Fruit fly (Drosophila melanogaster): Measurements from ENCODE around the gene CG33290.

CG33290 gene

dm6 chr3L:21507354-21507928 is 34.7 kb upstream of the CG33290 start, which contains the start of the genes Glg1 and M6 (continued):
- TF ChIP-seq Eip74EF (GFP tag; optimal IDR thresholded peaks at IDR 0.05) (no peak), CG16779 (GFP tag; IDR thresholded peaks at IDR 0.05) (no peak), pan (optimal IDR thresholded peaks at IDR 0.05) (no peak), pan (GFP tag; optimal IDR thresholded peaks at IDR 0.05 in 1 of 2, IDR thresholded peaks at IDR 0.05 in 1 of 2) (peak in 1 of 2 experiments; percentile 43), HmgZ (tag; optimal IDR thresholded peaks at IDR 0.05) (peak; percentile 72), chinmo (GFP tag; IDR thresholded peaks at IDR 0.05; ENCODE audit: partially characterized antibody) (peak; percentile 93; the same call in 3 of the 4 replicates), CG3407 (GFP tag; optimal IDR thresholded peaks at IDR 0.05) (no peak), fd96Cb (tag; optimal IDR thresholded peaks at IDR 0.05) (peak; percentile 10), bbx (GFP tag; IDR thresholded peaks at IDR 0.05; ENCODE audit: partially characterized antibody) (peak; percentile 93), yki (optimal IDR thresholded peaks at IDR 0.05) (no peak), Sry-δ (GFP tag; optimal IDR thresholded peaks at IDR 0.05) (peak; percentile 86), onecut (GFP tag; IDR thresholded peaks at IDR 0.05) (peak; percentile 58), CG7786 (GFP tag; optimal IDR thresholded peaks at IDR 0.05) (peak; percentile 72), CG13123 (GFP tag; optimal IDR thresholded peaks at IDR 0.05) (no peak), pum (GFP tag; optimal IDR thresholded peaks at IDR 0.05) (peak; percentile 69), stc (GFP tag; IDR thresholded peaks at IDR 0.05) (no peak), unpg (GFP tag; optimal IDR thresholded peaks at IDR 0.05) (peak; percentile 54), E2f1 (GFP tag; IDR thresholded peaks at IDR 0.05) (0 out of 2 replicates have a peak, but pooled peaks have one; percentile 21), pfk (GFP tag; optimal IDR thresholded peaks at IDR 0.05) (no peak), Mad (GFP tag; optimal IDR thresholded peaks at IDR 0.05) (peak; percentile 25), CG4328 (GFP tag; optimal IDR thresholded peaks at IDR 0.05) (peak; percentile 29), ato (GFP tag; IDR thresholded peaks at IDR 0.05; ENCODE audit: partially characterized antibody) (peak; percentile 89), CG17328 (GFP tag; IDR thresholded peaks at IDR 0.05) (peak; percentile 67), br (optimal IDR thresholded peaks at IDR 0.05) (no peak), CG31388 (GFP tag; optimal IDR thresholded peaks at IDR 0.05) (no peak), lmd (GFP tag; IDR thresholded peaks at IDR 0.05) (peak; percentile 64), Oli (tag; optimal IDR thresholded peaks at IDR 0.05) (peak; percentile 53), Rfx (GFP tag; IDR thresholded peaks at IDR 0.05) (peak; percentile 85), Chrac-16 (GFP tag; optimal IDR thresholded peaks at IDR 0.05) (peak; percentile 62), vfl (GFP tag; optimal IDR thresholded peaks at IDR 0.05) (peak; percentile 57), ttk (GFP tag; IDR thresholded peaks at IDR 0.05) (no peak), crol (GFP tag; IDR thresholded peaks at IDR 0.05) (0 out of 2 replicates have a peak, but pooled peaks have one; percentile 25), mam (GFP tag; optimal IDR thresholded peaks at IDR 0.05) (peak; percentile 81), peb (GFP tag; IDR thresholded peaks at IDR 0.05) (0 out of 2 replicates have a peak, but pooled peaks have one; percentile 13), CG32767 (GFP tag; IDR thresholded peaks at IDR 0.05) (peak; percentile 76; the same call in 1 of the 2 replicates), ssp (GFP tag; IDR thresholded peaks at IDR 0.05) (peak; percentile 44; the same call in 1 of the 2 replicates), CG9215 (GFP tag; IDR thresholded peaks at IDR 0.05) (peak; percentile 66), CG7928 (GFP tag; optimal IDR thresholded peaks at IDR 0.05) (peak; percentile 5), CG8388 (GFP tag; optimal IDR thresholded peaks at IDR 0.05) (peak; percentile 40), sens-2 (GFP tag; IDR thresholded peaks at IDR 0.05) (peak; percentile 35; the same call in 1 of the 2 replicates), kah (GFP tag; optimal IDR thresholded peaks at IDR 0.05) (no peak), CG11696 (GFP tag; IDR thresholded peaks at IDR 0.05) (no peak), lov (optimal IDR thresholded peaks at IDR 0.05) (no peak), lov (GFP tag; IDR thresholded peaks at IDR 0.05) (no peak), CG2129 (GFP tag; IDR thresholded peaks at IDR 0.05; ENCODE audit: partially characterized antibody) (peak; percentile 89), az2 (GFP tag; optimal IDR thresholded peaks at IDR 0.05) (peak; percentile 69), CG30431 (GFP tag; optimal IDR thresholded peaks at IDR 0.05) (no peak), klu (GFP tag; IDR thresholded peaks at IDR 0.05) (no peak), slbo (GFP tag; IDR thresholded peaks at IDR 0.05) (peak; percentile 85), Awh (GFP tag; IDR thresholded peaks at IDR 0.05) (no peak), H15 (GFP tag; IDR thresholded peaks at IDR 0.05) (peak; percentile 29; the same call in 1 of the 3 replicates), CG4282 (GFP tag; optimal IDR thresholded peaks at IDR 0.05) (peak; percentile 29)

Data from whole organism, embryonic.